Worm (Caenorhabditis elegans) whole organism, young adult: Measurements from ENCODE around the gene ncx-10.

Experiments
- F39B2.1 ChIP-seq: fragments of 200-800 bp; sonication (Bioruptor generic); IDR thresholded peaks from 2 replicates; pipeline ENCODE4 v1.3.6; 2022; ENCODE audit warnings: missing genetic modification reagents, missing genetic modification characterization, missing compliant biosample characterization
- Y56A3A.18 ChIP-seq: fragments of 200-800 bp; sonication (Bioruptor generic); IDR thresholded peaks from 2 replicates; pipeline ENCODE4 v1.3.6; 2022; ENCODE audit warnings: missing genetic modification reagents, missing genetic modification characterization, missing compliant biosample characterization
- ama-1 ChIP-seq, 3 experiments: fragments of 150-350 bp in 1 of 3; sonication (generic microtip) in 2 of 3; optimal IDR thresholded peaks; 2 replicates each; lab custom pipeline; 2014 to 2018; ENCODE audit warnings: missing biosample characterization in 2 of 3, missing genetic modification characterization in 2 of 3, missing genetic modification reagents in 2 of 3
- ekl-4 ChIP-seq: fragments of 200-800 bp; sonication (Bioruptor generic); IDR thresholded peaks from 2 replicates; pipeline ENCODE4 v1.3.6; 2022; ENCODE audit warnings: missing genetic modification reagents, missing genetic modification characterization, missing compliant biosample characterization
- hmg-1.2 ChIP-seq: fragments of 200-800 bp; sonication (Bioruptor generic); IDR thresholded peaks from 2 replicates; pipeline ENCODE4 v1.3.6; 2022; ENCODE audit warnings: missing genetic modification reagents, missing genetic modification characterization, missing compliant biosample characterization
- nfya-2 ChIP-seq: fragments of 200-800 bp; sonication (Bioruptor generic); IDR thresholded peaks from 2 replicates; pipeline ENCODE4 v1.3.6; 2022; ENCODE audit warnings: missing genetic modification reagents, missing genetic modification characterization, missing compliant biosample characterization
- unc-62 ChIP-seq: fragments of 150-350 bp; optimal IDR thresholded peaks from 2 replicates; lab custom pipeline; 2014; ENCODE audit warnings: missing biosample characterization, missing genetic modification reagents, missing genetic modification characterization
- zfh-2 ChIP-seq: fragments of 200-800 bp; sonication (Bioruptor generic); conservative IDR thresholded peaks from 2 replicates; pipeline ENCODE4 v1.3.6; 2022; ENCODE audit warnings: missing genetic modification reagents, missing genetic modification characterization, missing compliant biosample characterization

- TF ChIP-seq hmg-1.2 (GFP tag; lab: Robert Waterston, UW) (no peak), nfya-2 (GFP tag; lab: Robert Waterston, UW) (no peak), Y56A3A.18 (GFP tag; lab: Robert Waterston, UW) (no peak), unc-62 (no peak), F39B2.1 (GFP tag; lab: Robert Waterston, UW) (no peak), ekl-4 (GFP tag; lab: Robert Waterston, UW) (no peak), zfh-2 (GFP tag; lab: Robert Waterston, UW) (no peak), ama-1 (optimal IDR thresholded peaks at IDR 0.05; lab: Kevin White, UChicago) (no peak), ama-1 (GFP tag; optimal IDR thresholded peaks at IDR 0.05; lab: Kevin White, UChicago) (no peak)
Measured at ce11 chrV:7891230-7891629, 41.7 kb downstream of the ncx-10 start, which contains the start of gene F40A3.1.
